Fruit fly (Drosophila melanogaster) whole organism, pupa: ENCODE results near the gene Arp3.

ENCODE experiments used
- CG13204 ChIP-seq: fragments of 200-800 bp; sonication (Bioruptor generic); optimal IDR thresholded peaks from 2 replicates; lab custom pipeline; 2018; ENCODE audit warnings: missing biosample characterization, mild to moderate bottlenecking, missing genetic modification characterization, moderate library complexity
- CG14655 ChIP-seq: fragments of 200-800 bp; sonication (Bioruptor generic); optimal IDR thresholded peaks from 3 replicates; lab custom pipeline; 2017; ENCODE audit warnings: mild to moderate bottlenecking, missing biosample characterization, missing genetic modification reagents, missing genetic modification characterization
- CG15710 ChIP-seq: fragments of 200-800 bp; sonication (Bioruptor generic); optimal IDR thresholded peaks from 2 replicates; lab custom pipeline; 2018; ENCODE audit warnings: missing biosample characterization, mild to moderate bottlenecking, missing genetic modification characterization, moderate library complexity
- CG17806 ChIP-seq: fragments of 200-800 bp; sonication (Bioruptor generic); optimal IDR thresholded peaks from 2 replicates; lab custom pipeline; 2018; ENCODE audit warnings: missing biosample characterization, mild to moderate bottlenecking, missing genetic modification characterization, moderate library complexity
- CG34367 ChIP-seq: fragments of 200-800 bp; sonication (Bioruptor generic); optimal IDR thresholded peaks from 2 replicates; lab custom pipeline; 2018; ENCODE audit warnings: missing biosample characterization, mild to moderate bottlenecking, missing genetic modification characterization
- CG8159 ChIP-seq: fragments of 200-800 bp; sonication (Bioruptor generic); optimal IDR thresholded peaks from 3 replicates; lab custom pipeline; 2018; ENCODE audit warnings: missing biosample characterization, mild to moderate bottlenecking, missing genetic modification characterization, moderate library complexity
- CG9948 ChIP-seq: fragments of 200-800 bp; sonication (Bioruptor generic); optimal IDR thresholded peaks from 2 replicates; lab custom pipeline; 2018; ENCODE audit warnings: missing biosample characterization, mild to moderate bottlenecking, missing genetic modification characterization, moderate library complexity
- D1 ChIP-seq: fragments of 200-800 bp; sonication (Bioruptor generic); optimal IDR thresholded peaks from 2 replicates; lab custom pipeline; 2018; ENCODE audit warnings: missing biosample characterization, mild to moderate bottlenecking, missing genetic modification characterization, moderate library complexity
- EcR ChIP-seq: fragments of 200-800 bp; sonication (Bioruptor generic); optimal IDR thresholded peaks from 3 replicates; lab custom pipeline; 2019; ENCODE audit warnings: missing biosample characterization, missing genetic modification characterization, mild to moderate bottlenecking, moderate library complexity, missing genetic modification reagents
- gl ChIP-seq: fragments of 200-800 bp; sonication (Bioruptor generic); optimal IDR thresholded peaks from 2 replicates; lab custom pipeline; 2018; ENCODE audit warnings: missing biosample characterization, mild to moderate bottlenecking, missing genetic modification characterization

dm6 chr3L:8108886-8109285, 6.8 kb downstream of the Arp3 start, which contains the start of gene fan:
- TF ChIP-seq CG14655 (GFP tag; lab: Kevin White, UChicago) (no peak), CG15710 (tag; lab: Kevin White, UChicago) (no peak), EcR (no peak), CG34367 (no peak), CG17806 (tag; lab: Kevin White, UChicago) (no peak), CG8159 (no peak), CG13204 (GFP tag; lab: Kevin White, UChicago) (no peak), gl (tag; lab: Kevin White, UChicago) (no peak), D1 (tag; lab: Kevin White, UChicago) (no peak), CG9948 (tag; lab: Kevin White, UChicago) (no peak)
